Fruit fly (Drosophila melanogaster) whole organism, prepupa: Measurements from ENCODE around the gene CG10866.

Experiments used
- pdm3 ChIP-seq: fragments of 200-800 bp; sonication (Bioruptor generic); optimal IDR thresholded peaks from 3 replicates; lab custom pipeline; 2016; ENCODE audit warnings: missing biosample characterization, missing genetic modification characterization
- ss ChIP-seq, 2 experiments: fragments of 200-800 bp; sonication (Bioruptor generic); optimal IDR thresholded peaks; 2 replicates in 1 of 2; 3 replicates in 1 of 2; lab custom pipeline; 2017 to 2018; ENCODE audit warnings: mild to moderate bottlenecking in 2 of 2, missing biosample characterization in 2 of 2, missing genetic modification characterization in 2 of 2, moderate library complexity in 1 of 2

DNA sequence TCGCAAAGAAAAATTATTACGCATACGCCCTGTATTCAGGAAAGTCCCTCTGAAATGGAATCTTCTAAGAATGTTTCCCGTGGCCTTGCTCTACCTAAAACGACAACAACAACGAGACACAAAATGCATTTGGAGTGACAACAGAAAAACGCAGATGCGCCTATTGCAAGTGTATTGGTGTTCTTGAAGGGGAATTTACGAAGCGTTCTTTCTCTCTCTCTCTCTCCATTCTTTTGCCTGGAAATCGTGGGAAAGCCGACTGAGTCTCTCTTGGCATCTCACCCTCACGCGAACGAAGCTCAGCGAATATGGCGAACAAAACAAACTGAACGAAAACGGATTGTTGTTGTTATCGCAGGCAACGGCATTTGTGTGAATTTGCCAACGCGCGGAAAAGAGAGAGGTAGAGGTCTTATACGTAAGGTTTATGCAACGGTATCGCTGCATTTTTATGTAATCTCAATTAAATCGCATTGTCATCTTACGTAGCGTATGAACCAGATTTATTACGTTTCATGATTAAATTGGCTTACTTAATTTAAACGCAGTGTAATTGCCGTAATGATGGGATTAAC, 11.5 kb downstream of the CG10866 start:
- TF ChIP-seq pdm3 (GFP tag; lab: Kevin White, UChicago): no peak
- TF ChIP-seq ss (GFP tag; optimal IDR thresholded peaks at IDR 0.05; lab: Kevin White, UChicago): no peak
